Fruit fly (Drosophila melanogaster): Measurements from ENCODE around the gene slou.
A peak's percentile ranks its signal among the peaks of the same experiment; 100 is the strongest.

slou gene

DNA sequence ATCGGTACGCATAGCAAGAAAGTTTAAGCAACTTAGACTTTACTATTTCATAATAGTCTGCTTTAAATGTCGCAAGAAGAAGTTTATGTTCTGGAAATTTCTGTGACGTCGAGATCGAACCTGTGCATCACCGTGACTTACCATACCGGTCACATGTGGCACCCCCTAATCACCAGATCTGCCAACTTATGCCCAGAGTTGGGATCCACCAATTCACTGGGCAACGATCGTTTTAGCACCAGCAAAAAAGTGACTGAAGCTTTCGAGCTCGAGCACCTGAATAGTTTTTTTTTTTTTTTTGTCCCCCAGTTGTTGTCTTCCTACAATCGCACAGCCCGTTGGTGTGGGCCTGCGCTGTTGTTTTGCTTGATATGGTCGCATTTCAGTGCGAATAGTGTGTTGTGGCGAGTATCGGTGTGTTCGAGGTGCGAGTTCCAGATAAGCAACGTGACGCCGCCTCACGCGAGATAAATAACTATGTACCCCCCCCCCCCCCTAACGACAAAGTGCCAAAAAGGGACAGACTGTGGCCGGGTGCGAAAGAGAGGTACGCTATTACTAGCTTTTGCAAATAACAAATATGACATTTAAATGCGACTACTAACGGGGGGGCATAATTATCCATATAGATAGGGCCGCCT, 27.4 kb upstream of the slou start (continued):
- TF ChIP-seq CG31224 (GFP tag; IDR thresholded peaks at IDR 0.05) (peak; percentile 8; the same call in 1 of the 2 replicates), pb (GFP tag; optimal IDR thresholded peaks at IDR 0.05) (no peak), wdn (GFP tag; IDR thresholded peaks at IDR 0.05) (0 out of 2 replicates have a peak, but pooled peaks have one; percentile 27), CG11093 (GFP tag; IDR thresholded peaks at IDR 0.05) (no peak), oc (tag; optimal IDR thresholded peaks at IDR 0.05) (no peak), fd96Cb (tag; optimal IDR thresholded peaks at IDR 0.05) (no peak), fd102C (GFP tag; optimal IDR thresholded peaks at IDR 0.05) (no peak), run (tag; optimal IDR thresholded peaks at IDR 0.05) (no peak), nerfin-1 (tag; optimal IDR thresholded peaks at IDR 0.05) (no peak), GATAe (GFP tag; conservative IDR thresholded peaks at IDR 0.05) (peak; percentile 81), CG12155 (GFP tag; optimal IDR thresholded peaks at IDR 0.05) (no peak), bcd (GFP tag; optimal IDR thresholded peaks at IDR 0.05) (no peak), CG13624 (GFP tag; optimal IDR thresholded peaks at IDR 0.05) (peak; percentile 16), CG3281 (GFP tag; optimal IDR thresholded peaks at IDR 0.05) (peak; percentile 16), Blimp-1 (GFP tag; optimal IDR thresholded peaks at IDR 0.05) (no peak), CG15696 (tag; optimal IDR thresholded peaks at IDR 0.05) (no peak), CG15269 (tag; optimal IDR thresholded peaks at IDR 0.05) (peak; percentile 18), lilli (GFP tag; optimal IDR thresholded peaks at IDR 0.05) (no peak), Nf-YC (tag; optimal IDR thresholded peaks at IDR 0.05) (peak; percentile 6), CG15514 (GFP tag; optimal IDR thresholded peaks at IDR 0.05) (peak; percentile 8), Oli (tag; optimal IDR thresholded peaks at IDR 0.05) (no peak), chm (GFP tag; IDR thresholded peaks at IDR 0.05) (no peak), Ptx1 (GFP tag; IDR thresholded peaks at IDR 0.05) (no peak), ap (GFP tag; IDR thresholded peaks at IDR 0.05) (no peak), Dbx (GFP tag; IDR thresholded peaks at IDR 0.05) (0 out of 3 replicates have a peak, but pooled peaks have one; percentile 42), ro (GFP tag; IDR thresholded peaks at IDR 0.05) (no peak), HmgD (GFP tag; optimal IDR thresholded peaks at IDR 0.05) (no peak), exex (tag; optimal IDR thresholded peaks at IDR 0.05) (peak; percentile 67), Taf1 (GFP tag; IDR thresholded peaks at IDR 0.05) (no peak), Rfx (GFP tag; IDR thresholded peaks at IDR 0.05) (peak; percentile 26; the same call in 1 of the 2 replicates), unpg (GFP tag; optimal IDR thresholded peaks at IDR 0.05) (no peak), CG10654 (GFP tag; optimal IDR thresholded peaks at IDR 0.05) (no peak), BtbVII (GFP tag; optimal IDR thresholded peaks at IDR 0.05) (no peak), schlank (tag; optimal IDR thresholded peaks at IDR 0.05) (peak; percentile 21), sr (GFP tag; IDR thresholded peaks at IDR 0.05) (no peak), CrebB (tag; optimal IDR thresholded peaks at IDR 0.05) (peak; percentile 2), Scr (GFP tag; IDR thresholded peaks at IDR 0.05; ENCODE audit: partially characterized antibody) (no peak), Sox100B (GFP tag; optimal IDR thresholded peaks at IDR 0.05) (no peak), ab (GFP tag; optimal IDR thresholded peaks at IDR 0.05) (no peak), HmgZ (tag; optimal IDR thresholded peaks at IDR 0.05) (peak; percentile 26), tup (GFP tag; optimal IDR thresholded peaks at IDR 0.05) (no peak), CG8290 (GFP tag; optimal IDR thresholded peaks at IDR 0.05) (no peak), CG8290 (tag; optimal IDR thresholded peaks at IDR 0.05) (peak in 1 of 2 experiments; percentile 61), CG17186 (GFP tag; optimal IDR thresholded peaks at IDR 0.05) (no peak), CG7928 (GFP tag; optimal IDR thresholded peaks at IDR 0.05) (no peak), caup (GFP tag; optimal IDR thresholded peaks at IDR 0.05; ENCODE audit: severe bottlenecking) (peak; percentile 25), Med (GFP tag) (peak; percentile 75), CG32532 (GFP tag; IDR thresholded peaks at IDR 0.05) (0 out of 2 replicates have a peak, but pooled peaks have one; percentile 31), ems (GFP tag; optimal IDR thresholded peaks at IDR 0.05) (no peak), pfk (GFP tag; optimal IDR thresholded peaks at IDR 0.05) (peak; percentile 9)

Measured in whole organism, embryonic.